Worm (Caenorhabditis elegans): ENCODE measurements around the gene Y40A1A.3.

DNA sequence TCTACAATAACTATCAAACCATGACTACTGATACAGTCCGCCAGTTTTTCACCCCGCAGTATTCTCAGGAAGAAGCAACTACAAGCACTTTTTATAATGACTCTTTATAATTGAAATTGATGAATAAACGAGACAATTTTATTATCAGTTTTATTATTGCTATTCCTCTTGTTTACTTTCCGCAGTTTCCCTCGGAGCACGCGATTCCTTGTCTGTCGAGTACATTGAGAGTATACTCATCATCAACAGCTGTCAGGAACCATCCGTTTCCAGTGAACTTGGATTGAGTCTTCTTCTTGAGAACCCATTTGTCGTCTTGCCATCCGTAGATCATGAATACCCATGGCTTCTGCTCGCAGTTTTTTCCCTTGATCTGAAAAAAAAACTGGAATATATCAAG is 33.0 kb upstream of the Y40A1A.3 start:
- no peak for TF ChIP-seq lin-39 (tag; optimal IDR thresholded peaks at IDR 0.05)
- no peak for TF ChIP-seq lin-15B (tag; optimal IDR thresholded peaks at IDR 0.05)
- no peak for TF ChIP-seq dve-1 (tag; optimal IDR thresholded peaks at IDR 0.05; ENCODE audit: insufficient read depth)
- TF ChIP-seq lin-29 (GFP tag; IDR thresholded peaks at IDR 0.05): no peak
- TF ChIP-seq nhr-11 (tag; optimal IDR thresholded peaks at IDR 0.05): no peak
